Worm (Caenorhabditis elegans) whole organism, young adult: ENCODE measurements around the gene F38B6.2.
A peak's percentile ranks its signal among the peaks of the same experiment; 100 is the strongest.

ENCODE experiments used
- B0336.3 ChIP-seq: fragments of 200-800 bp; sonication (Bioruptor generic); IDR thresholded peaks from 2 replicates; pipeline ENCODE4 v1.3.6; 2022; ENCODE audit warnings: missing genetic modification characterization, missing compliant biosample characterization
- C17E4.6 ChIP-seq: fragments of 200-800 bp; sonication (Bioruptor generic); IDR thresholded peaks from 2 replicates; pipeline ENCODE4 v1.3.6; 2022; ENCODE audit warnings: missing genetic modification reagents, missing genetic modification characterization, missing compliant biosample characterization
- F23B12.7 ChIP-seq: sonication (generic microtip); optimal IDR thresholded peaks from 2 replicates; lab custom pipeline; 2017; ENCODE audit warnings: missing genetic modification characterization, mild to moderate bottlenecking, missing compliant biosample characterization, antibody characterized with exemption, moderate library complexity; ENCODE audit not compliant: insufficient read depth
- F37B4.10 ChIP-seq: fragments of 200-800 bp; sonication (Bioruptor generic); IDR thresholded peaks from 2 replicates; pipeline ENCODE4 v1.3.6; 2022; ENCODE audit warnings: missing genetic modification characterization, missing compliant biosample characterization
- F39B2.1 ChIP-seq: fragments of 200-800 bp; sonication (Bioruptor generic); IDR thresholded peaks from 2 replicates; pipeline ENCODE4 v1.3.6; 2022; ENCODE audit warnings: missing genetic modification reagents, missing genetic modification characterization, missing compliant biosample characterization
- T26A5.8 ChIP-seq: sonication (generic microtip); optimal IDR thresholded peaks from 2 replicates; lab custom pipeline; 2016; ENCODE audit warnings: missing genetic modification characterization, missing compliant biosample characterization
- Y67H2A.10 ChIP-seq: fragments of 200-800 bp; sonication (Bioruptor generic); conservative IDR thresholded peaks from 2 replicates; pipeline ENCODE4 v1.3.6; 2022; ENCODE audit warnings: missing genetic modification reagents, missing genetic modification characterization, missing compliant biosample characterization
- Y79H2A.3 ChIP-seq: fragments of 200-800 bp; sonication (Bioruptor generic); conservative IDR thresholded peaks from 2 replicates; pipeline ENCODE4 v1.3.6; 2022; ENCODE audit warnings: missing genetic modification reagents, missing genetic modification characterization, missing compliant biosample characterization
- akir-1 ChIP-seq: fragments of 200-800 bp; sonication (Bioruptor generic); optimal IDR thresholded peaks from 2 replicates; lab custom pipeline; 2018; ENCODE audit warnings: mild to moderate bottlenecking, missing genetic modification characterization, moderate library complexity, missing compliant biosample characterization
- aptf-2 ChIP-seq: fragments of 200-800 bp; sonication (Bioruptor generic); conservative IDR thresholded peaks from 2 replicates; pipeline ENCODE4 v1.3.6; 2022; ENCODE audit warnings: missing genetic modification reagents, missing genetic modification characterization, missing compliant biosample characterization
- attf-5 ChIP-seq: fragments of 200-800 bp; sonication (Bioruptor generic); optimal IDR thresholded peaks from 2 replicates; lab custom pipeline; 2018; ENCODE audit warnings: mild to moderate bottlenecking, missing genetic modification characterization, missing compliant biosample characterization
- ceh-100 ChIP-seq: fragments of 200-800 bp; sonication (Bioruptor generic); IDR thresholded peaks from 2 replicates; pipeline ENCODE4 v1.3.6; 2022; ENCODE audit warnings: missing genetic modification reagents, missing genetic modification characterization, missing compliant biosample characterization
- ceh-58 ChIP-seq: fragments of 200-800 bp; sonication (Bioruptor generic); IDR thresholded peaks from 2 replicates; pipeline ENCODE4 v1.3.6; 2022; ENCODE audit warnings: missing genetic modification characterization, missing compliant biosample characterization
- ceh-91 ChIP-seq: fragments of 200-800 bp; sonication (Bioruptor generic); IDR thresholded peaks from 2 replicates; pipeline ENCODE4 v1.3.6; 2022; ENCODE audit warnings: missing genetic modification reagents, missing genetic modification characterization, missing compliant biosample characterization
- chd-7 ChIP-seq: sonication (generic microtip); optimal IDR thresholded peaks from 2 replicates; lab custom pipeline; 2016; ENCODE audit warnings: mild to moderate bottlenecking, missing genetic modification characterization, moderate library complexity, missing compliant biosample characterization
- dox-1 ChIP-seq: fragments of 200-800 bp; sonication (Bioruptor generic); IDR thresholded peaks from 2 replicates; pipeline ENCODE4 v1.3.6; 2022; ENCODE audit warnings: missing genetic modification reagents, missing genetic modification characterization, missing compliant biosample characterization
- dpff-1 ChIP-seq: sonication (generic microtip); optimal IDR thresholded peaks from 2 replicates; lab custom pipeline; 2017; ENCODE audit warnings: mild to moderate bottlenecking, missing genetic modification characterization, missing compliant biosample characterization
- dpl-1 ChIP-seq: fragments of 150-350 bp; optimal IDR thresholded peaks from 2 replicates; lab custom pipeline; 2014; ENCODE audit warnings: missing biosample characterization, missing genetic modification reagents, missing genetic modification characterization
- hlh-12 ChIP-seq: sonication (generic microtip); optimal IDR thresholded peaks from 2 replicates; lab custom pipeline; 2016; ENCODE audit warnings: missing genetic modification characterization, missing compliant biosample characterization
- hmg-1.2 ChIP-seq: fragments of 200-800 bp; sonication (Bioruptor generic); IDR thresholded peaks from 2 replicates; pipeline ENCODE4 v1.3.6; 2022; ENCODE audit warnings: missing genetic modification reagents, missing genetic modification characterization, missing compliant biosample characterization
- lin-26 ChIP-seq: fragments of 200-800 bp; sonication (Bioruptor generic); IDR thresholded peaks from 2 replicates; pipeline ENCODE4 v1.3.6; 2022; ENCODE audit warnings: missing genetic modification reagents, missing genetic modification characterization, missing compliant biosample characterization
- lsy-27 ChIP-seq: sonication (generic microtip); optimal IDR thresholded peaks from 2 replicates; lab custom pipeline; 2017; ENCODE audit warnings: missing genetic modification characterization, mild to moderate bottlenecking, missing compliant biosample characterization, antibody characterized with exemption, missing genotype, borderline replicate concordance; ENCODE audit not compliant: insufficient read depth
- madf-8 ChIP-seq: fragments of 200-800 bp; sonication (Bioruptor generic); conservative IDR thresholded peaks from 2 replicates; pipeline ENCODE4 v1.3.6; 2022; ENCODE audit warnings: missing genetic modification reagents, missing genetic modification characterization, missing compliant biosample characterization
- mes-4 ChIP-seq: sonication (generic microtip); optimal IDR thresholded peaks from 2 replicates; lab custom pipeline; 2016; ENCODE audit warnings: missing genotype, missing genetic modification characterization, missing compliant biosample characterization
- nfya-2 ChIP-seq: fragments of 200-800 bp; sonication (Bioruptor generic); IDR thresholded peaks from 2 replicates; pipeline ENCODE4 v1.3.6; 2022; ENCODE audit warnings: missing genetic modification reagents, missing genetic modification characterization, missing compliant biosample characterization
- nfyb-1 ChIP-seq: fragments of 200-800 bp; sonication (Bioruptor generic); IDR thresholded peaks from 2 replicates; pipeline ENCODE4 v1.3.6; 2022; ENCODE audit warnings: missing genetic modification reagents, missing genetic modification characterization, missing compliant biosample characterization
- nhr-27 ChIP-seq: fragments of 200-800 bp; sonication (Bioruptor generic); optimal IDR thresholded peaks from 2 replicates; lab custom pipeline; 2018; ENCODE audit warnings: mild to moderate bottlenecking, missing genetic modification characterization, moderate library complexity, missing compliant biosample characterization
- nhr-80 ChIP-seq: sonication (generic microtip); optimal IDR thresholded peaks from 2 replicates; lab custom pipeline; 2016; ENCODE audit warnings: missing genetic modification characterization, missing compliant biosample characterization
- rpc-1 ChIP-seq, 2 experiments: fragments of 150-350 bp in 1 of 2; sonication (generic microtip) in 1 of 2; optimal IDR thresholded peaks; 2 replicates each; lab custom pipeline; 2014 to 2018; ENCODE audit warnings: missing biosample characterization in 1 of 2, missing genetic modification characterization in 1 of 2, missing genetic modification reagents in 1 of 2, missing genotype in 1 of 2
- sea-2 ChIP-seq: fragments of 200-800 bp; sonication (Bioruptor generic); IDR thresholded peaks from 2 replicates; pipeline ENCODE4 v1.3.6; 2022; ENCODE audit warnings: missing genetic modification characterization, missing compliant biosample characterization
- snpc-1.3 ChIP-seq: sonication (generic microtip); optimal IDR thresholded peaks from 2 replicates; lab custom pipeline; 2017; ENCODE audit warnings: missing genetic modification characterization, mild to moderate bottlenecking, missing compliant biosample characterization, antibody characterized with exemption, moderate library complexity, missing genotype, missing genetic modification reagents; ENCODE audit not compliant: insufficient read depth
- snpc-3.4 ChIP-seq: sonication (generic microtip); optimal IDR thresholded peaks from 2 replicates; lab custom pipeline; 2017; ENCODE audit warnings: missing genetic modification characterization, mild to moderate bottlenecking, missing compliant biosample characterization, antibody characterized with exemption, moderate library complexity, missing genotype, missing genetic modification reagents
- sptf-2 ChIP-seq: fragments of 200-800 bp; sonication (Bioruptor generic); optimal IDR thresholded peaks from 2 replicates; lab custom pipeline; 2018; ENCODE audit warnings: mild to moderate bottlenecking, missing genetic modification characterization, missing compliant biosample characterization
- tlf-1 ChIP-seq: fragments of 200-800 bp; sonication (Bioruptor generic); optimal IDR thresholded peaks from 2 replicates; lab custom pipeline; 2018; ENCODE audit warnings: mild to moderate bottlenecking, missing genetic modification characterization, missing compliant biosample characterization
- unc-62 ChIP-seq: fragments of 150-350 bp; optimal IDR thresholded peaks from 2 replicates; lab custom pipeline; 2014; ENCODE audit warnings: missing biosample characterization, missing genetic modification reagents, missing genetic modification characterization
- zfh-2 ChIP-seq: fragments of 200-800 bp; sonication (Bioruptor generic); conservative IDR thresholded peaks from 2 replicates; pipeline ENCODE4 v1.3.6; 2022; ENCODE audit warnings: missing genetic modification reagents, missing genetic modification characterization, missing compliant biosample characterization
- ztf-18 ChIP-seq: sonication (generic microtip); optimal IDR thresholded peaks from 2 replicates; lab custom pipeline; 2016; ENCODE audit warnings: missing genotype, mild to moderate bottlenecking, missing genetic modification characterization, missing compliant biosample characterization
- ztf-26 ChIP-seq: sonication (generic microtip); optimal IDR thresholded peaks from 2 replicates; lab custom pipeline; 2017; ENCODE audit warnings: missing genetic modification characterization, missing compliant biosample characterization
- ztf-3 ChIP-seq: fragments of 200-800 bp; sonication (Bioruptor generic); optimal IDR thresholded peaks from 2 replicates; lab custom pipeline; 2018; ENCODE audit warnings: mild to moderate bottlenecking, missing genetic modification characterization, missing compliant biosample characterization

F38B6.2 gene

ce11 chrX:6713277-6713676, 14.9 kb downstream of the F38B6.2 start, which contains the start of gene nas-11:
Gene nas-11, plus strand, starts transcription at chrX:6713577.
- no peak for TF ChIP-seq ztf-26 (tag; lab: Kevin White, UChicago)
- TF ChIP-seq tlf-1 (GFP tag; lab: Kevin White, UChicago), result no peak
- TF ChIP-seq T26A5.8 (tag; lab: Kevin White, UChicago), result no peak
- no peak for TF ChIP-seq C17E4.6 (GFP tag; lab: Robert Waterston, UW)
- TF ChIP-seq chd-7 (tag; lab: Kevin White, UChicago), result no peak
- no peak for TF ChIP-seq nhr-80 (tag; lab: Kevin White, UChicago)
- no peak for TF ChIP-seq sea-2
- no peak for TF ChIP-seq ceh-100 (GFP tag; lab: Robert Waterston, UW)
- TF ChIP-seq, all 124 proteins: peak for 0

DNA sequence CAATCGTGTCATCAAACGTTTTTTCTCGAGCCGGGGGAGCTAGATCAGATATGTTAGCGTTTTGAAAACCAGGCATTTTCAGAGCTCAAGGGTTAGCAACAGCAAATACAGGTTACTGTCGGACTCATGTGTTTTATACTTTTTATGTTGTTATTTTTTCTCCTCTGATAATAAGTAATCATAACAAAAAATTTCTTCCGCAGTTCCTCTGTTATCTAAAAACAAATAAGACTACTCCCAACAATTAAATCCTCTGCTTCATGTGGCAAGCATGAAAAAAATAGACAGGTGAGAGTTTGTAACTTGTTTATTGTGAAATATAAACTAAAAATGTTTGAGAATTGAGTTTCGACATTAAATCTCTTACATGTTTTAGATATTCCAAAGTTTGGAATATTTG, 20.3 kb downstream of the F38B6.2 start, which contains the start of gene smf-2:
Gene smf-2 (minus strand): TSS at position 101 of the 400 bp plus-strand sequence.
- TF ChIP-seq aptf-2 (GFP tag; lab: Robert Waterston, UW) (no peak), C17E4.6 (GFP tag; lab: Robert Waterston, UW) (no peak), snpc-3.4 (tag; lab: Kevin White, UChicago) (no peak), F39B2.1 (no peak), lsy-27 (tag; lab: Kevin White, UChicago) (no peak), ceh-91 (GFP tag; lab: Robert Waterston, UW) (no peak), ztf-3 (GFP tag; lab: Kevin White, UChicago) (no peak), ztf-18 (no peak), snpc-1.3 (no peak), F23B12.7 (tag; lab: Kevin White, UChicago) (no peak), dpl-1 (GFP tag; lab: Kevin White, UChicago) (no peak), Y67H2A.10 (no peak), F37B4.10 (GFP tag; lab: Robert Waterston, UW) (no peak), nfya-2 (no peak), akir-1 (GFP tag; lab: Kevin White, UChicago) (no peak), mes-4 (tag; lab: Kevin White, UChicago) (no peak), sptf-2 (no peak), hlh-12 (no peak), zfh-2 (GFP tag; lab: Robert Waterston, UW) (no peak), lin-26 (GFP tag; lab: Robert Waterston, UW) (no peak)

ce11 chrX:6722966-6723365, 24.6 kb downstream of the F38B6.2 start, which contains the start of gene smf-1:
Gene smf-1, minus strand, starts transcription at chrX:6723066.
- TF ChIP-seq nfyb-1, result peak; percentile 16; the same call in 1 of the 2 replicates
- no peak for TF ChIP-seq attf-5 (GFP tag; lab: Kevin White, UChicago)
- no peak for TF ChIP-seq unc-62 (GFP tag; lab: Kevin White, UChicago)

- TF ChIP-seq hmg-1.2 (no peak), Y79H2A.3 (GFP tag; lab: Robert Waterston, UW) (no peak), sptf-2 (no peak), B0336.3 (GFP tag; lab: Robert Waterston, UW) (no peak), dpff-1 (tag; lab: Kevin White, UChicago) (no peak), rpc-1 (optimal IDR thresholded peaks at IDR 0.05; lab: Kevin White, UChicago) (no peak), rpc-1 (tag; optimal IDR thresholded peaks at IDR 0.05; lab: Kevin White, UChicago) (no peak), nhr-27 (tag; lab: Kevin White, UChicago) (no peak), ceh-58 (GFP tag; lab: Robert Waterston, UW) (no peak), nfya-2 (no peak), dox-1 (no peak), madf-8 (no peak)
Measured at ce11 chrX:6725260-6725718, 27.0 kb downstream of the F38B6.2 start, which contains the start of gene slc-25A10. Gene slc-25A10, minus strand, starts transcription at chrX:6725668.
